Worm (Caenorhabditis elegans) whole organism, L3 larva: Measurements from ENCODE around the gene T06E4.7.

Source experiments
- R02D3.7 ChIP-seq: fragments of 150-350 bp; optimal IDR thresholded peaks from 2 replicates; lab custom pipeline; 2014; ENCODE audit warnings: missing biosample characterization, missing genetic modification characterization
- ZK546.5 ChIP-seq: sonication (generic microtip); optimal IDR thresholded peaks from 2 replicates; lab custom pipeline; 2017; ENCODE audit warnings: missing biosample characterization, missing genetic modification characterization
- aly-2 ChIP-seq: fragments of 150-350 bp; optimal IDR thresholded peaks from 2 replicates; lab custom pipeline; 2014; ENCODE audit warnings: missing biosample characterization, missing genetic modification characterization
- ama-1 ChIP-seq: fragments of 150-350 bp; optimal IDR thresholded peaks from 2 replicates; lab custom pipeline; 2018
- ceh-16 ChIP-seq: sonication (generic microtip); optimal IDR thresholded peaks from 2 replicates; lab custom pipeline; 2017; ENCODE audit warnings: missing biosample characterization, missing genetic modification characterization
- ceh-28 ChIP-seq: fragments of 150-350 bp; optimal IDR thresholded peaks from 2 replicates; lab custom pipeline; 2014; ENCODE audit warnings: missing biosample characterization, missing genetic modification reagents, missing genetic modification characterization
- ceh-82 ChIP-seq: fragments of 150-350 bp; optimal IDR thresholded peaks from 2 replicates; lab custom pipeline; 2014; ENCODE audit warnings: missing biosample characterization, missing genetic modification characterization
- daf-12 ChIP-seq: fragments of 150-350 bp; optimal IDR thresholded peaks from 2 replicates; lab custom pipeline; 2014; ENCODE audit warnings: missing biosample characterization, missing genetic modification reagents, missing genetic modification characterization
- elt-1 ChIP-seq: fragments of 150-350 bp; optimal IDR thresholded peaks from 2 replicates; lab custom pipeline; 2014; ENCODE audit warnings: missing biosample characterization, missing genetic modification characterization
- elt-2 ChIP-seq: sonication (generic microtip); optimal IDR thresholded peaks from 2 replicates; lab custom pipeline; 2016; ENCODE audit warnings: missing genetic modification reagents, mild to moderate bottlenecking, missing genetic modification characterization, missing compliant biosample characterization
- eor-1 ChIP-seq, 2 experiments: fragments of 150-350 bp; optimal IDR thresholded peaks; 2 replicates each; lab custom pipeline; 2014 to 2018; ENCODE audit warnings: missing biosample characterization in 2 of 2, missing genetic modification characterization in 2 of 2
- fkh-10 ChIP-seq: sonication (generic microtip); optimal IDR thresholded peaks from 2 replicates; lab custom pipeline; 2017; ENCODE audit warnings: missing biosample characterization, missing genetic modification reagents, missing genetic modification characterization
- hmg-11 ChIP-seq: sonication (generic microtip); optimal IDR thresholded peaks from 2 replicates; lab custom pipeline; 2016; ENCODE audit warnings: missing genetic modification characterization, missing compliant biosample characterization
- jun-1 ChIP-seq: fragments of 150-350 bp; optimal IDR thresholded peaks from 2 replicates; lab custom pipeline; 2014; ENCODE audit warnings: missing biosample characterization, missing genetic modification reagents, missing genetic modification characterization
- mdl-1 ChIP-seq: fragments of 150-350 bp; optimal IDR thresholded peaks from 2 replicates; lab custom pipeline; 2014; ENCODE audit warnings: missing biosample characterization, missing genetic modification characterization
- mml-1 ChIP-seq: fragments of 150-350 bp; sonication (generic microtip); optimal IDR thresholded peaks from 3 replicates; lab custom pipeline; 2014; ENCODE audit warnings: missing biosample characterization, missing genetic modification characterization
- nfya-1 ChIP-seq: sonication (generic microtip); optimal IDR thresholded peaks from 2 replicates; lab custom pipeline; 2017; ENCODE audit warnings: missing genetic modification characterization, mild to moderate bottlenecking, missing compliant biosample characterization, antibody characterized with exemption, moderate library complexity; ENCODE audit not compliant: insufficient read depth
- nhr-11 ChIP-seq: fragments of 150-350 bp; optimal IDR thresholded peaks from 2 replicates; lab custom pipeline; 2014; ENCODE audit warnings: missing biosample characterization, missing genetic modification characterization
- nhr-12 ChIP-seq: fragments of 150-350 bp; optimal IDR thresholded peaks from 2 replicates; lab custom pipeline; 2014; ENCODE audit warnings: missing biosample characterization, missing genetic modification characterization
- nhr-23 ChIP-seq: fragments of 150-350 bp; optimal IDR thresholded peaks from 2 replicates; lab custom pipeline; 2014; ENCODE audit warnings: missing biosample characterization, missing genetic modification reagents, missing genetic modification characterization
- nhr-237 ChIP-seq: fragments of 150-350 bp; optimal IDR thresholded peaks from 2 replicates; lab custom pipeline; 2014; ENCODE audit warnings: missing biosample characterization, missing genetic modification characterization
- nhr-25 ChIP-seq: sonication (generic microtip); optimal IDR thresholded peaks from 2 replicates; lab custom pipeline; 2017; ENCODE audit warnings: missing biosample characterization, missing genetic modification characterization
- nhr-43 ChIP-seq: sonication (generic microtip); optimal IDR thresholded peaks from 2 replicates; lab custom pipeline; 2016; ENCODE audit warnings: mild to moderate bottlenecking, missing genetic modification characterization, missing compliant biosample characterization; ENCODE audit not compliant: poor library complexity, severe bottlenecking
- nhr-67 ChIP-seq: fragments of 150-350 bp; optimal IDR thresholded peaks from 2 replicates; lab custom pipeline; 2014; ENCODE audit warnings: missing biosample characterization, missing genetic modification characterization
- nhr-76 ChIP-seq: fragments of 150-350 bp; sonication (generic microtip); optimal IDR thresholded peaks from 5 replicates; lab custom pipeline; 2014; ENCODE audit warnings: missing biosample characterization, missing genetic modification characterization
- pha-4 ChIP-seq: fragments of 150-350 bp; optimal IDR thresholded peaks from 2 replicates; lab custom pipeline; 2014; ENCODE audit warnings: missing biosample characterization, missing genetic modification reagents, missing genetic modification characterization
- pqm-1 ChIP-seq: fragments of 150-350 bp; optimal IDR thresholded peaks from 2 replicates; lab custom pipeline; 2017; ENCODE audit warnings: missing biosample characterization, missing genetic modification characterization, inconsistent platforms
- sea-2 ChIP-seq: fragments of 150-350 bp; sonication (generic microtip); optimal IDR thresholded peaks from 4 replicates; lab custom pipeline; 2014; ENCODE audit warnings: missing biosample characterization, missing genetic modification reagents, missing genetic modification characterization
- skn-1 ChIP-seq: fragments of 150-350 bp; optimal IDR thresholded peaks from 2 replicates; lab custom pipeline; 2014; ENCODE audit warnings: missing biosample characterization, missing genetic modification characterization
- snpc-4 ChIP-seq: fragments of 150-350 bp; optimal IDR thresholded peaks from 2 replicates; lab custom pipeline; 2014; ENCODE audit warnings: missing biosample characterization, missing genetic modification characterization
- unc-39 ChIP-seq: sonication (generic microtip); optimal IDR thresholded peaks from 4 replicates; lab custom pipeline; 2017; ENCODE audit warnings: missing biosample characterization, missing genetic modification characterization
- ztf-11 ChIP-seq: fragments of 150-350 bp; optimal IDR thresholded peaks from 2 replicates; lab custom pipeline; 2014; ENCODE audit warnings: missing biosample characterization, missing genetic modification characterization
- ztf-4 ChIP-seq: fragments of 150-350 bp; optimal IDR thresholded peaks from 2 replicates; lab custom pipeline; 2014; ENCODE audit warnings: missing biosample characterization, missing genetic modification characterization

Gene T06E4.7

DNA sequence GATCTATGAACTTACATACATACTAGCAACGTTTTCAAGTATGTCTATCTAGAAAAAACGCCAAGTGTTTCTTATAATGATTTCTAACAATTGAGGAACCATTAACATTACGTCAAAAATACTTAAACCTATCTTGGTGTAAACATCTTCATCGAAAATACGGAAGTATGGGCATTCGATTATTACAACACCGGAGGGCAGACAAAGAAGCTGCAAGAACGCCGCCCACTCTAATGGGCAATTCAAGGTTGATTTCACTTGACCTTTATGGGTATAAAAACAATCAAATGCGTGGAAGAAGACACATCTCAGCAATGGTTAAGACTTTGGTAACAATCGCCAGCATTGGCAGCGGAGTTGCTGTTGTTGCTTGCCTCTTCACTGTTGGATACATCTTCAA, 3.4 kb downstream of the T06E4.7 start, which contains the start of gene col-146:
TSS of gene col-146 (plus strand) at position 301 of the 400 bp plus-strand sequence.
- TF ChIP-seq mdl-1 (tag; lab: Kevin White, UChicago) (no peak), nhr-25 (tag; lab: Kevin White, UChicago) (peak; percentile 26)

DNA sequence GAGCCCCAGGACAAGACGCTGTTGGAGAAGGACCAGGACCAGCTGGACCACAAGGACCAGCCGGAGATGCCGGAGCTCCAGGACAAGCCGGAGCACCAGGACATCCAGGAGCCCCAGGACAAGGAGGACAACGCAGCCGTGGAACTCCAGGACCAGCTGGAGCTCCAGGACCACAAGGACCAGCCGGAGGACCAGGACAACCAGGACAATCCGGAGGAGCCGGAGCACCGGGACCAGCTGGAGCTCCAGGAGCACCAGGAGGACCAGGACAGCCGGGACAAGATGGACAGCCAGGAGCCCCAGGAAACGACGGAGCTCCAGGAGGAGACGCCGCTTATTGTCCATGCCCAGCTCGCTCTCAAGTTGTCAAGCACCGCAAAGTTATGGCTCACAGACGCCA, 4.3 kb downstream of the T06E4.7 start:
- TF ChIP-seq eor-1 (tag; optimal IDR thresholded peaks at IDR 0.05; lab: Kevin White, UChicago) = no peak

ce11 chrV:9630944-9631343, 4.7 kb downstream of the T06E4.7 start, which contains the start of gene T06E4.5:
TSS of gene T06E4.5 (plus strand) at chrV:9631244.
- TF ChIP-seq elt-1 (tag; lab: Kevin White, UChicago) (no peak), skn-1 (no peak), nhr-43 (tag; lab: Kevin White, UChicago) (no peak), pqm-1 (tag; lab: Kevin White, UChicago) (no peak), ama-1 (lab: Kevin White, UChicago) (no peak), nhr-23 (no peak), nhr-237 (tag; lab: Kevin White, UChicago) (no peak), ceh-28 (no peak), mml-1 (tag; lab: Kevin White, UChicago) (no peak), fkh-10 (GFP tag; lab: Kevin White, UChicago) (no peak), elt-2 (tag; lab: Kevin White, UChicago) (no peak), nhr-12 (tag; lab: Kevin White, UChicago) (no peak), unc-39 (tag; lab: Kevin White, UChicago) (no peak), ztf-4 (tag; lab: Kevin White, UChicago) (no peak), nhr-76 (tag; lab: Kevin White, UChicago) (no peak), hmg-11 (tag; lab: Kevin White, UChicago) (no peak)

ce11 chrV:9632348-9632747, 6.2 kb downstream of the T06E4.7 start:
- no peak for TF ChIP-seq ZK546.5 (tag; lab: Kevin White, UChicago)
- no peak for TF ChIP-seq ceh-82
- no peak for TF ChIP-seq nhr-76 (tag; lab: Kevin White, UChicago)
- no peak for TF ChIP-seq ztf-11 (tag; lab: Kevin White, UChicago)
- TF ChIP-seq sea-2 (GFP tag; lab: Kevin White, UChicago) = no peak
- no peak for TF ChIP-seq pha-4 (tag; lab: Kevin White, UChicago)
- no peak for TF ChIP-seq ama-1 (lab: Kevin White, UChicago)
- TF ChIP-seq R02D3.7 (tag; lab: Kevin White, UChicago) = no peak
- TF ChIP-seq mdl-1 (tag; lab: Kevin White, UChicago) = no peak

DNA sequence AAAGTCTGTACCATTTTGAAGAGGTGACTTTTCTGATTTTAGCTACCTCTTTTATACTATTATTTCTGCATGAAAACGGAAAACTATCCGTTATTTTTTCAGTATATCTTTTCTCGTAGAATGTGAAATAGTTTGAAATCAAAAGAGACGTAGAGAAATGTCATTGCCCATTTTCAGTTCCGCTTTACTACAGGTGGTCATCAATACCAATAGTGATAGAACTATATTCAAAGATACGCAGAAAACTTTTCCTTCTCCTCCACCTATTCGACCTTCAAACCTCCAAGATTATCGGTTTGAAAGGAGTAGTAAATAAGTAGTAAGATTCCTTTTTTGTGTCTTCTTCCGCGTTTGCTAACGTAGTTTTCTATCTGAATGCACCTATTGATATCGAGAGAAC, 7.1 kb downstream of the T06E4.7 start, which contains the start of gene col-147:
TSS of gene col-147 (minus strand) at position 26 of the 400 bp plus-strand sequence.
- no peak for TF ChIP-seq snpc-4
- TF ChIP-seq nhr-25 (tag; lab: Kevin White, UChicago) = peak; percentile 39
- TF ChIP-seq nhr-23 = peak; percentile 44

DNA sequence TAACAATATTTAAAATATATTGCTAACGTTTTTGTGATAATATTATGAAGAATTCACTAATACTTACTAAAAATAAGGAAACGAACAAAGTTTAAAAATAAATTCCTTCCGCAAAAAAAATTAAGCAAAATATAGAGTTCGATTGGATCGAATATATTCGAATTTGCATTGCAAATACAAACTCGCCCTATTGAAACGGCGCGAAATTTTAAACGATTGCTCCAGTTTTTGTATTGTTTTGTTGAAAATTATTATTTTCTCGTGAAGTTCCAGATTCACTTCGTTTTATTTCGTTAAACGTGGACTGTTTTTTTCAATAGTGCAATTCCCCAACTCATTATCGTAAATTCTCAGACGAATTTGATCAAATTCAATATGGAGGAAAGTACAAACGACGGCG, 19.3 kb downstream of the T06E4.7 start, which contains the start of the genes atl-1 and hcp-2:
TSS of gene atl-1 (minus strand) at position 89 of the 400 bp plus-strand sequence.
TSS of gene hcp-2 (plus strand) at position 353 of the 400 bp plus-strand sequence.
- TF ChIP-seq hmg-11 (tag; lab: Kevin White, UChicago) (no peak), ceh-16 (tag; lab: Kevin White, UChicago) (no peak), jun-1 (no peak), nhr-67 (tag; lab: Kevin White, UChicago) (no peak), elt-2 (tag; lab: Kevin White, UChicago) (no peak), daf-12 (tag; lab: Kevin White, UChicago) (no peak)

ce11 chrV:9651294-9651693, 25.1 kb downstream of the T06E4.7 start, which contains the start of gene T06E4.21:
TSS of gene T06E4.21 (plus strand) at chrV:9651594.
- no peak for TF ChIP-seq aly-2
- TF ChIP-seq ztf-11 (tag; lab: Kevin White, UChicago) = no peak
- TF ChIP-seq nhr-11 = no peak
- TF ChIP-seq nfya-1 (tag; lab: Kevin White, UChicago) = no peak
- no peak for TF ChIP-seq nhr-237 (tag; lab: Kevin White, UChicago)
- TF ChIP-seq nhr-12 (tag; lab: Kevin White, UChicago) = no peak
- TF ChIP-seq, all 47 proteins: peak for 0
